Fruit fly (Drosophila melanogaster) Kc167 (cell line): ENCODE measurements around the gene CG13862.

ENCODE experiments used
- h ChIP-seq: fragments of >200 bp; optimal IDR thresholded peaks from 3 replicates; lab custom pipeline; 2018; ENCODE audit warnings: missing external identifiers
- psq ChIP-seq: fragments of >200 bp; optimal IDR thresholded peaks from 2 replicates; lab custom pipeline; 2017; ENCODE audit warnings: missing external identifiers

DNA sequence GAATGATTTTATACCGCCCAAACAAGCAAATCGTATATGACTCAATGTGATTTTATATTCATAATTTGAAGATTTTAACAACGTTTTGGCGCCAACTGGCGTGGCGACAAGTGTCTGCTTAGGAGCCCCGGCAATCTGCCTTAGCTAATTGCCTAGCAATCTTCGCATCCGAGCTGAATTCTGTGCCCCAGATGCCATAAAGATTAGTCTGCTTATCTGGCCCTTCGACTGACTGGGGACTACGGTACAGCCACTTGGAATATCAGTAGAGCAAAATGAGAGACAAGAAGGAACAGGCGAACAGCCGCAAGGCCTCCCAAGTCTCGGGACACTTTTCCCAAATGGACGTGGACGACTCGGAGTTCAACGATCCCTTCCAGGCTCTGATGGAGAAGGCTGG, 31.7 kb upstream of the CG13862 start:
- TF ChIP-seq psq = no peak
- no peak for TF ChIP-seq h
